Worm (Caenorhabditis elegans) whole organism, early embryonic: Measurements from ENCODE around the gene T04B2.3.

Experiments used
- B0310.2 ChIP-seq: sonication (generic microtip); optimal IDR thresholded peaks from 2 replicates; lab custom pipeline; 2016; ENCODE audit warnings: mild to moderate bottlenecking, missing genetic modification characterization, missing compliant biosample characterization
- F13C5.2 ChIP-seq: sonication (generic microtip); optimal IDR thresholded peaks from 2 replicates; lab custom pipeline; 2017; ENCODE audit warnings: mild to moderate bottlenecking, missing genetic modification characterization, inconsistent platforms, missing compliant biosample characterization
- aly-1 ChIP-seq: sonication (generic microtip); optimal IDR thresholded peaks from 2 replicates; lab custom pipeline; 2016; ENCODE audit warnings: missing genetic modification characterization, missing compliant biosample characterization
- ama-1 ChIP-seq: fragments of 150-350 bp; optimal IDR thresholded peaks from 2 replicates; lab custom pipeline; 2014
- ceh-13 ChIP-seq: fragments of 200-800 bp; sonication (Bioruptor generic); optimal IDR thresholded peaks from 2 replicates; lab custom pipeline; 2018; ENCODE audit warnings: mild to moderate bottlenecking, missing genetic modification characterization, missing compliant biosample characterization
- ceh-36 ChIP-seq: sonication (generic microtip); optimal IDR thresholded peaks from 2 replicates; lab custom pipeline; 2016; ENCODE audit warnings: missing genetic modification characterization, inconsistent platforms, missing compliant biosample characterization
- ets-7 ChIP-seq: sonication (generic microtip); optimal IDR thresholded peaks from 2 replicates; lab custom pipeline; 2016; ENCODE audit warnings: missing genotype, missing genetic modification characterization, missing compliant biosample characterization
- flt-1 ChIP-seq: fragments of 200-800 bp; sonication (Bioruptor generic); IDR thresholded peaks from 2 replicates; pipeline ENCODE4 v1.3.6; 2022; ENCODE audit warnings: missing genetic modification characterization, missing compliant biosample characterization
- hmbx-1 ChIP-seq: sonication (generic microtip); optimal IDR thresholded peaks from 2 replicates; lab custom pipeline; 2016; ENCODE audit warnings: mild to moderate bottlenecking, missing genetic modification characterization, missing compliant biosample characterization
- hmg-4 ChIP-seq: fragments of 200-800 bp; sonication (Bioruptor generic); optimal IDR thresholded peaks from 2 replicates; lab custom pipeline; 2018; ENCODE audit warnings: mild to moderate bottlenecking, missing genetic modification characterization, missing compliant biosample characterization
- hnd-1 ChIP-seq: sonication (generic microtip); optimal IDR thresholded peaks from 2 replicates; lab custom pipeline; 2016; ENCODE audit warnings: missing genetic modification characterization, missing compliant biosample characterization
- pes-1 ChIP-seq: fragments of 200-800 bp; sonication (Bioruptor generic); IDR thresholded peaks from 2 replicates; pipeline ENCODE4 v1.3.6; 2022; ENCODE audit warnings: missing genetic modification reagents, missing genetic modification characterization, missing compliant biosample characterization
- scrt-1 ChIP-seq: fragments of 200-800 bp; sonication (Bioruptor generic); IDR thresholded peaks from 2 replicates; pipeline ENCODE4 v1.3.6; 2022; ENCODE audit warnings: missing genetic modification characterization, missing compliant biosample characterization
- sea-1 ChIP-seq: fragments of 200-800 bp; sonication (Bioruptor generic); conservative IDR thresholded peaks from 2 replicates; pipeline ENCODE4 v1.3.6; 2022; ENCODE audit warnings: missing genetic modification characterization, missing compliant biosample characterization
- tbx-11 ChIP-seq: fragments of 200-800 bp; sonication (Bioruptor generic); IDR thresholded peaks from 2 replicates; pipeline ENCODE4 v1.3.6; 2022; ENCODE audit warnings: missing genetic modification characterization, missing compliant biosample characterization
- tbx-37 ChIP-seq: fragments of 200-800 bp; sonication (Bioruptor generic); conservative IDR thresholded peaks from 2 replicates; pipeline ENCODE4 v1.3.6; 2022; ENCODE audit warnings: missing genetic modification reagents, missing genetic modification characterization, missing compliant biosample characterization
- tra-4 ChIP-seq: sonication (generic microtip); optimal IDR thresholded peaks from 2 replicates; lab custom pipeline; 2017; ENCODE audit warnings: missing genetic modification characterization, missing compliant biosample characterization

Gene T04B2.3

DNA sequence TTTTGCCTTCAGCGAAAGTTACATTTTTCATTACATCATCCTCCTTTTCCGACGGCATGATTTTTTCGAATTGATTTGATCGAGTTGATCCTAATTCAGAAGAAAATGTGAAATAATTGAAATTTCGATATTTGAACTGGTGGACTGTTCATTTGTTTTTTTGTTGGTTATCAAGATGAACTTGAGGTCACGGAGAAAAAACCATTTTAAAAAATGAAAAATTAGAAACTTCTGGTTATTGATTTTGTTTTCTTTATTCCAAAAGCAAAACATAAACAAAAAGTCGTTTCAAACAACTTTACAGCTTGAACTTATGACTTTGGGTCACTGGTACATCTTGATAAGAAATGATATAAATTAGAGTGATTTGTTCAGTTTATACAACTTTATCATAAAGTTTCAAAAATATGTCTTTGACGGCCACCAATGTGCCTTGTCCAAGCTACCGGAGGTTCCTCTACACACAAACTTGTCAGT, 27.9 kb downstream of the T04B2.3 start, which contains the start of the genes ttbk-4 and W01B6.4:
TSS of gene ttbk-4 (minus strand) at position 101 of the 477 bp plus-strand sequence.
TSS of gene W01B6.4 (plus strand) at position 427 of the 477 bp plus-strand sequence.
- TF ChIP-seq tra-4 (tag; lab: Kevin White, UChicago), result no peak
- TF ChIP-seq flt-1 (GFP tag; lab: Robert Waterston, UW), result no peak
- no peak for TF ChIP-seq F13C5.2 (tag; lab: Kevin White, UChicago)
- TF ChIP-seq hnd-1 (tag; lab: Kevin White, UChicago), result no peak
- no peak for TF ChIP-seq pes-1 (GFP tag; lab: Robert Waterston, UW)
- no peak for TF ChIP-seq ets-7 (tag; lab: Kevin White, UChicago)
- no peak for TF ChIP-seq scrt-1 (GFP tag; lab: Robert Waterston, UW)

DNA sequence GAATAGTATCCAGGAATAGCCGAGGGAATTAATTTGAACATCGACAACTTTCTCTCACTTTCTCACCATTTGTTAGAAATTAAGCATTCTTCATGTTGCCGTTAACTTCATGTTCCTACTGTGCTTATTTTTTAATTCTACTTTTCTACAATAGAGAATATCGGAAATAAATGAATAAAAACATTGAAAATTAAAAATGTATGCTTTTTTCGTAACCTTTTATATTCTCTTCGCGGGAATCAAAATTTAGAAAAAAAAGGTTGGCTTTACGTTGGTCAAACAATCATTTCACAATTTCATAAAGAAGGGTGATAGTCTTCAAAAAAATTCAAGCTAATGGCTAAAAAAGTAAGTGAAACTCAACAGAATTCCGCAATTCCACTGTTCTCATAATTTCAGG, 28.7 kb downstream of the T04B2.3 start, which contains the start of gene W01B6.5:
TSS of gene W01B6.5 (plus strand) at position 301 of the 400 bp plus-strand sequence.
- TF ChIP-seq pes-1 (GFP tag; lab: Robert Waterston, UW) (no peak), ceh-36 (tag; lab: Kevin White, UChicago) (no peak), hmbx-1 (no peak), hnd-1 (tag; lab: Kevin White, UChicago) (no peak), ceh-13 (GFP tag; lab: Kevin White, UChicago) (no peak), aly-1 (tag; lab: Kevin White, UChicago) (no peak), hmg-4 (GFP tag; lab: Kevin White, UChicago) (no peak), tbx-37 (GFP tag; lab: Robert Waterston, UW) (no peak), scrt-1 (GFP tag; lab: Robert Waterston, UW) (no peak), ets-7 (tag; lab: Kevin White, UChicago) (no peak), F13C5.2 (tag; lab: Kevin White, UChicago) (no peak), sea-1 (no peak), flt-1 (GFP tag; lab: Robert Waterston, UW) (no peak), tbx-11 (no peak), ama-1 (lab: Kevin White, UChicago) (no peak)

DNA sequence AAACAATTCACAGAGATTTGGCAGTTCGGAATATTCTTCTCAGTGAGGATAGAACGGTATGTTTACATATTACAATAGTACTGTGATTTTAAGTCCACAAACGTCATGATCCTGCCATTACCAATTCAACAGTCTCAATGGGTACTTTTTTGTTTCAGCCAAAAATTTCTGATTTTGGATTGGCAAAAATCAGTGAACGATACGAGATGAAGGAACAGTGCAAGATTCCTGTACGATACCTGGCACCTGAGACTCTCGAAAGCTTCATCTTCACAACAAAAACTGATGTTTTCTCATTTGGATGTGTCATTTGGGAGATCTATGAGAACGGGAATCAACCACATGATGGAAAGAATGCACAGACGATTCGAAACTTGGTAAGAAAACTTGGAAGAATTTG, 30.8 kb downstream of the T04B2.3 start:
- TF ChIP-seq tbx-11 (no peak), F13C5.2 (tag; lab: Kevin White, UChicago) (no peak), ceh-36 (tag; lab: Kevin White, UChicago) (no peak), ets-7 (tag; lab: Kevin White, UChicago) (no peak), scrt-1 (GFP tag; lab: Robert Waterston, UW) (no peak)

DNA sequence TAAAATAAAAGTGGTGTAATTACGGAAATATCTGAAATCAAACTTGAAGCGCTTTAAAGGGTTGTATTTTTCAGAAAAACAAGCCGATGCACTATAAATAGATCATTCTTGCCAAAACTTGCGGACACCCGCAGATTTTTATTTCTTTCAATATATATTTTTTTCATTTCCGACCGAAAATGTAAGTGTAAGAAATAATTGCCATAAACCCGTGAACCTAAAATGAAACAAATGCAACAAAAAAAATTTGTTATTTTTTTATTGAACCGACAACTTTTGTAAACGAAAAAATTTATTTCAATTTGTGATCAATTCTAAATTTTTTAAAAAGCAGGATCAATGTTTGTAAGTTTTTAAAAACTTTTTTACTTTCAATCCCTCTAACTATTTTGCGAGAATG, 33.6 kb downstream of the T04B2.3 start, which contains the start of gene W01B6.6:
TSS of gene W01B6.6 (plus strand) at position 301 of the 400 bp plus-strand sequence.
- TF ChIP-seq ceh-13 (GFP tag; lab: Kevin White, UChicago) (no peak), hnd-1 (tag; lab: Kevin White, UChicago) (no peak), ceh-36 (tag; lab: Kevin White, UChicago) (no peak), B0310.2 (tag; lab: Kevin White, UChicago) (no peak), tra-4 (tag; lab: Kevin White, UChicago) (no peak), hmg-4 (GFP tag; lab: Kevin White, UChicago) (no peak), tbx-11 (no peak), hmbx-1 (no peak), F13C5.2 (tag; lab: Kevin White, UChicago) (no peak), ama-1 (lab: Kevin White, UChicago) (no peak), pes-1 (GFP tag; lab: Robert Waterston, UW) (no peak), tbx-37 (GFP tag; lab: Robert Waterston, UW) (no peak), sea-1 (no peak), flt-1 (GFP tag; lab: Robert Waterston, UW) (no peak), aly-1 (tag; lab: Kevin White, UChicago) (no peak), scrt-1 (GFP tag; lab: Robert Waterston, UW) (no peak), ets-7 (tag; lab: Kevin White, UChicago) (no peak)

DNA sequence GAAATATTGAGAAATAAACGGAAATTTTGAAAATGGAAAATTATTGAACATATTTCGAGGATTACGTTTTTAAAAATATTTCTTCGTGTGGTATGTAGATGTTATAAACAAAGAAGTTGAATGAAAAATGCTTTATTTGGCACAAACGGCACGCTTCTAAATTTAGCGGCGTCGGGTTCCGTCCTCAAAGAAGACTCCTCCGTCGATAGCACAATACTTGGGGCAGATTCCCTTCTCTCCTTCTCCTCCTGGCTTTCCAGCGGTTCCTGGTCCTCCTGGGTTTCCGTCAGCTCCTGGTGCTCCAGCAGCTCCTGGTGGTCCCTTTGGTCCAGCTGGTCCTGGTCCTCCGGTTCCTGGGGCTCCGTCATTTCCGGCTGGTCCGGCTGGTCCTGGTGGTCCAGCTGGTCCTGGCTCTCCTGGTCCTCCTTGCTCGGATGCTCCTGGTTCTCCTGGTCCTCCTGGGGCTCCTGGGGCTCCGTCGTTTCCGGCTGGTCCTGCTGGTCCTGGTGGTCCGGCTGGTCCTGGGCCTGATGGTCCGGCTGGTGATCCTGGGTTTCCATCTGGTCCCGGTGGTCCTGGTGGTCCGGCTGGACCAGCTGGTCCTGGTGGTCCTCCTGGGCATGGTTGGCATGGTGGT, 37.2 kb downstream of the T04B2.3 start, which contains the start of gene W01B6.8:
TSS of gene W01B6.8 (minus strand) at position 51 of the 637 bp plus-strand sequence.
- TF ChIP-seq aly-1 (tag; lab: Kevin White, UChicago), result no peak
- no peak for TF ChIP-seq hmbx-1
- TF ChIP-seq hnd-1 (tag; lab: Kevin White, UChicago), result no peak
- no peak for TF ChIP-seq tbx-37 (GFP tag; lab: Robert Waterston, UW)
- no peak for TF ChIP-seq tbx-11
- no peak for TF ChIP-seq ceh-13 (GFP tag; lab: Kevin White, UChicago)
- 0 out of 2 replicates have a peak, but pooled peaks have one; percentile 56 for TF ChIP-seq sea-1
- no peak for TF ChIP-seq ceh-36 (tag; lab: Kevin White, UChicago)
- no peak for TF ChIP-seq ama-1 (lab: Kevin White, UChicago)

DNA sequence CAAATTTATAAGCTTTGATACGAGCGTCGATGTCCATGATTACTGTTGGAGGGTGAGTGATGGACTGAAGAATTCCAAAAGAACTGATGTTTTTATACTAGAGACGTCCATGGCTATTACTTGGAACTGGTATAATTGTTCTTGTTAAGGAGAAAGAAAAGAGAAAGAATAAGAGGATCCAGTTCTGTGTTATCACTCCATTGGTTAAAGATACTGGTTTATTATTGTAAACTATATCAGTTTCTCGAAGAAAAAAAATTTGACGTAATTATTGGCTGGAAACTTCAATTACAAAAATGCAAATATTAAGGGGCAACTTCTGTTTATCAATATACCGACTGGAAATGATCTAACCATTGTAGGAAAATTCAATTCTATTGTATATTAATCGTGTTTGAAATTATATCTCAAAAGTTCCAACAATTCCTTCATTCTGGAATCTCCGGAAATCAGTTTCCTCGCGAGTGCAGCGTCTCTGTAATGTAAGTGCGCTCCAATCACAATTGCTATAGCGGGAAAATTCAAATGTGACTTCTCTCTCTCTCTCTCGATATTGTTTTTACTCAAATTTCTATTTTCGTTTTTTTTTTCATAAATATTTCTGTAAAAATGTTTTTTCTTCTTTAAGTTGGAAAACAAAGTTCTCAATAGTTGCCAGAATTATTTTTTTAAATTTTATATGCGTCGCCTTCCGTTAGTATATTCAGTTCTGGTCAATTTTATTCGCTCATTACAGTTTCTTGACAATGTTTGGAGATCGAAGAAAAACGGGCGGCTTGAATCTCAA, 38.4 kb downstream of the T04B2.3 start, which contains the start of the genes col-2 and ndc-80:
TSS of gene col-2 (minus strand) at position 51 of the 787 bp plus-strand sequence.
TSS of gene ndc-80 (plus strand) at position 737 of the 787 bp plus-strand sequence.
- TF ChIP-seq F13C5.2 (tag; lab: Kevin White, UChicago) (peak; percentile 48), tbx-37 (GFP tag; lab: Robert Waterston, UW) (no peak)

DNA sequence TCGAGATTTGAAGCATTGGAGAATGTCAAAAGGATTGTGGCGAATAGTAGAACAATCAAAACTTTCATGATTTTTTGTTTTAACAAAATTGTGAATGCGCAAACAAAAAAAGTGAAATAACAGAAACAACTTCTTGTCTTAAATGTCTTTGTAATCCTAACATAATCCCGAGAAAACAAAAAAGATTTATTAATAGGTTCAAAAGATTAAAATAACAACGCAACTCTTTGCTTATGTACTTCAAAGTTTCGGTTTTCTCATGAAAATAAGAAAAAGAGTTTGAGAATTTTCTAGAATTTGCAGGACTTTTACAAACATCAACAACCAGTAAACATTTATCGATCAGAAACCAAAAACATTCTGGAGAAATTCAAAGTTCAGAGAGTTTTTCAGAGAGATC, 42.6 kb downstream of the T04B2.3 start, which contains the start of gene ttr-39:
TSS of gene ttr-39 (minus strand) at position 101 of the 400 bp plus-strand sequence.
- no peak for TF ChIP-seq pes-1 (GFP tag; lab: Robert Waterston, UW)
- TF ChIP-seq aly-1 (tag; lab: Kevin White, UChicago), result no peak
- TF ChIP-seq flt-1 (GFP tag; lab: Robert Waterston, UW), result no peak
- TF ChIP-seq hmbx-1, result no peak
- no peak for TF ChIP-seq tra-4 (tag; lab: Kevin White, UChicago)
- no peak for TF ChIP-seq hmg-4 (GFP tag; lab: Kevin White, UChicago)
- no peak for TF ChIP-seq ceh-13 (GFP tag; lab: Kevin White, UChicago)
- TF ChIP-seq F13C5.2 (tag; lab: Kevin White, UChicago), result no peak
- TF ChIP-seq sea-1, result no peak
- TF ChIP-seq tbx-37 (GFP tag; lab: Robert Waterston, UW), result no peak
- TF ChIP-seq B0310.2 (tag; lab: Kevin White, UChicago), result no peak
- no peak for TF ChIP-seq ama-1 (lab: Kevin White, UChicago)
- TF ChIP-seq ets-7 (tag; lab: Kevin White, UChicago), result no peak
- TF ChIP-seq tbx-11, result no peak
- no peak for TF ChIP-seq scrt-1 (GFP tag; lab: Robert Waterston, UW)
- TF ChIP-seq ceh-36 (tag; lab: Kevin White, UChicago), result no peak
- no peak for TF ChIP-seq hnd-1 (tag; lab: Kevin White, UChicago)
